Fruit fly (Drosophila melanogaster) whole organism, embryonic: Measurements from ENCODE around the gene RpL37A.

Experiments used
- Atf3 ChIP-seq: fragments of 200-800 bp; sonication (Bioruptor generic); optimal IDR thresholded peaks from 3 replicates; lab custom pipeline; 2016; ENCODE audit warnings: missing biosample characterization, missing genetic modification characterization
- Blimp-1 ChIP-seq: fragments of 200-800 bp; sonication (Bioruptor generic); optimal IDR thresholded peaks from 3 replicates; lab custom pipeline; 2018; ENCODE audit warnings: missing biosample characterization, missing genetic modification characterization, mild to moderate bottlenecking, moderate library complexity, missing genetic modification reagents
- CG3065 ChIP-seq: fragments of 200-800 bp; sonication (Bioruptor generic); optimal IDR thresholded peaks from 2 replicates; lab custom pipeline; 2016; ENCODE audit warnings: missing biosample characterization, missing genetic modification characterization
- CG6791 ChIP-seq: fragments of 200-800 bp; sonication (Bioruptor generic); IDR thresholded peaks from 3 replicates; pipeline ENCODE4 v1.3.6; 2022; ENCODE audit warnings: missing biosample characterization, missing genetic modification characterization; ENCODE audit not compliant: partially characterized antibody
- Deaf1 ChIP-seq: fragments of 200-800 bp; optimal IDR thresholded peaks from 3 replicates; lab custom pipeline; 2019; ENCODE audit warnings: missing biosample characterization, mild to moderate bottlenecking, missing genetic modification characterization, moderate library complexity
- Dip2 ChIP-seq: fragments of 200-800 bp; sonication (Bioruptor generic); IDR thresholded peaks from 2 replicates; pipeline ENCODE4 v1.3.6; 2022; ENCODE audit warnings: missing biosample characterization, missing genetic modification characterization
- H2.0 ChIP-seq: fragments of 200-800 bp; sonication (Bioruptor generic); IDR thresholded peaks from 2 replicates; pipeline ENCODE4 v1.3.6; 2022; ENCODE audit warnings: missing biosample characterization, missing genetic modification characterization
- Hr78 ChIP-seq, 2 experiments: fragments of 200-800 bp in 1 of 2; fragments of >200 bp in 1 of 2; sonication (Bioruptor generic) in 1 of 2; optimal IDR thresholded peaks; 2 replicates each; lab custom pipeline; 2017 to 2019; ENCODE audit warnings: missing biosample characterization in 2 of 2, missing genetic modification characterization in 2 of 2, mild to moderate bottlenecking in 1 of 2, moderate library complexity in 1 of 2
- cato ChIP-seq: fragments of 200-800 bp; sonication (Bioruptor generic); optimal IDR thresholded peaks from 2 replicates; lab custom pipeline; 2016; ENCODE audit warnings: missing biosample characterization, missing genetic modification characterization, borderline replicate concordance
- corto ChIP-seq: fragments of 200-800 bp; sonication (Bioruptor generic); optimal IDR thresholded peaks from 2 replicates; lab custom pipeline; 2016; ENCODE audit warnings: missing biosample characterization, mild to moderate bottlenecking, missing genetic modification characterization, moderate library complexity
- en ChIP-seq: fragments of 200-800 bp; sonication (Bioruptor generic); optimal IDR thresholded peaks from 2 replicates; lab custom pipeline; 2016; ENCODE audit warnings: missing biosample characterization, missing genetic modification characterization
- nau ChIP-seq: fragments of 200-800 bp; sonication (Bioruptor generic); optimal IDR thresholded peaks from 3 replicates; lab custom pipeline; 2017; ENCODE audit warnings: missing biosample characterization, mild to moderate bottlenecking, missing genetic modification characterization, missing genetic modification reagents

- TF ChIP-seq H2.0 (GFP tag; lab: Robert Waterston, UW) (no peak), en (GFP tag; lab: Kevin White, UChicago) (no peak), Deaf1 (peak; percentile 56), Atf3 (GFP tag; lab: Kevin White, UChicago) (no peak), cato (GFP tag; lab: Kevin White, UChicago) (no peak), Dip2 (GFP tag; lab: Robert Waterston, UW) (no peak), Hr78 (GFP tag; optimal IDR thresholded peaks at IDR 0.05; lab: Kevin White, UChicago) (no peak), Blimp-1 (no peak), corto (GFP tag; lab: Kevin White, UChicago) (no peak), nau (GFP tag; lab: Kevin White, UChicago) (no peak), CG6791 (GFP tag; lab: Robert Waterston, UW) (0 out of 3 replicates have a peak, but pooled peaks have one; percentile 41), CG3065 (GFP tag; lab: Kevin White, UChicago) (no peak)
These were observed 33.3 kb upstream of the RpL37A start, which contains the start of the genes CG14042 and SP555 for dm6 chr2L:5037402-5037860.
